Fruit fly (Drosophila melanogaster) whole organism, embryonic: Measurements from ENCODE around the gene CG10413.

ENCODE experiments used
- B-H1 ChIP-seq: fragments of 200-800 bp; sonication (Bioruptor generic); IDR thresholded peaks from 3 replicates; pipeline ENCODE4 v1.3.6; 2022; ENCODE audit warnings: missing biosample characterization, missing genetic modification characterization
- Blimp-1 ChIP-seq: fragments of 200-800 bp; sonication (Bioruptor generic); optimal IDR thresholded peaks from 3 replicates; lab custom pipeline; 2018; ENCODE audit warnings: missing biosample characterization, missing genetic modification characterization, mild to moderate bottlenecking, moderate library complexity, missing genetic modification reagents
- BtbVII ChIP-seq: fragments of 200-800 bp; sonication (Bioruptor generic); optimal IDR thresholded peaks from 3 replicates; lab custom pipeline; 2017; ENCODE audit warnings: missing biosample characterization, mild to moderate bottlenecking, missing genetic modification characterization
- CG10267 ChIP-seq: fragments of 200-800 bp; sonication (Bioruptor generic); optimal IDR thresholded peaks from 2 replicates; lab custom pipeline; 2018; ENCODE audit warnings: missing biosample characterization, mild to moderate bottlenecking, missing genetic modification characterization, moderate library complexity
- CG10274 ChIP-seq: fragments of 200-800 bp; sonication (Bioruptor generic); optimal IDR thresholded peaks from 3 replicates; lab custom pipeline; 2017; ENCODE audit warnings: missing biosample characterization, mild to moderate bottlenecking, missing genetic modification characterization
- CG10565 ChIP-seq: fragments of 200-800 bp; sonication (Bioruptor generic); optimal IDR thresholded peaks from 3 replicates; lab custom pipeline; 2016; ENCODE audit warnings: missing biosample characterization, mild to moderate bottlenecking, missing genetic modification characterization
- CG11093 ChIP-seq: fragments of 200-800 bp; sonication (Bioruptor generic); IDR thresholded peaks from 3 replicates; pipeline ENCODE4 v1.3.6; 2022; ENCODE audit warnings: missing biosample characterization, missing genetic modification characterization
- CG1602 ChIP-seq: fragments of 200-800 bp; sonication (Bioruptor generic); optimal IDR thresholded peaks from 3 replicates; lab custom pipeline; 2016; ENCODE audit warnings: missing biosample characterization, missing genetic modification characterization
- CG16779 ChIP-seq: fragments of 200-800 bp; sonication (Bioruptor generic); IDR thresholded peaks from 2 replicates; pipeline ENCODE4 v1.3.6; 2022; ENCODE audit warnings: missing biosample characterization, missing genetic modification characterization
- CG16813 ChIP-seq: fragments of 200-800 bp; sonication (Bioruptor generic); IDR thresholded peaks from 3 replicates; pipeline ENCODE4 v1.3.6; 2022; ENCODE audit warnings: missing biosample characterization, missing genetic modification characterization; ENCODE audit not compliant: partially characterized antibody
- CG1792 ChIP-seq: fragments of 200-800 bp; sonication (Bioruptor generic); optimal IDR thresholded peaks from 2 replicates; lab custom pipeline; 2016; ENCODE audit warnings: missing biosample characterization, missing genetic modification characterization
- CG2129 ChIP-seq: fragments of 200-800 bp; sonication (Bioruptor generic); IDR thresholded peaks from 2 replicates; pipeline ENCODE4 v1.3.6; 2022; ENCODE audit warnings: missing biosample characterization, missing genetic modification characterization; ENCODE audit not compliant: partially characterized antibody
- CG2712 ChIP-seq: fragments of 200-800 bp; optimal IDR thresholded peaks from 3 replicates; lab custom pipeline; 2019; ENCODE audit warnings: missing biosample characterization, mild to moderate bottlenecking, missing genetic modification characterization, moderate library complexity
- CG5953 ChIP-seq: fragments of 200-800 bp; sonication (Bioruptor generic); IDR thresholded peaks from 2 replicates; pipeline ENCODE4 v1.3.6; 2022; ENCODE audit warnings: missing biosample characterization, missing genetic modification characterization
- CG7271 ChIP-seq: fragments of 200-800 bp; sonication (Bioruptor generic); optimal IDR thresholded peaks from 2 replicates; lab custom pipeline; 2018; ENCODE audit warnings: missing biosample characterization, mild to moderate bottlenecking, missing genetic modification characterization, moderate library complexity
- CG8765 ChIP-seq: fragments of 200-800 bp; sonication (Bioruptor generic); IDR thresholded peaks from 2 replicates; pipeline ENCODE4 v1.3.6; 2022; ENCODE audit warnings: missing biosample characterization, missing genetic modification characterization
- CG8924 ChIP-seq: fragments of 200-800 bp; optimal IDR thresholded peaks from 3 replicates; lab custom pipeline; 2019; ENCODE audit warnings: missing biosample characterization, mild to moderate bottlenecking, missing genetic modification characterization, moderate library complexity
- CHES-1-like ChIP-seq: fragments of 200-800 bp; sonication (Bioruptor generic); optimal IDR thresholded peaks from 2 replicates; lab custom pipeline; 2016; ENCODE audit warnings: missing biosample characterization, missing genetic modification characterization
- Deaf1 ChIP-seq: fragments of 200-800 bp; optimal IDR thresholded peaks from 3 replicates; lab custom pipeline; 2019; ENCODE audit warnings: missing biosample characterization, mild to moderate bottlenecking, missing genetic modification characterization, moderate library complexity
- Doc3 ChIP-seq: fragments of 200-800 bp; sonication (Bioruptor generic); IDR thresholded peaks from 3 replicates; pipeline ENCODE4 v1.3.6; 2022; ENCODE audit warnings: missing biosample characterization, missing genetic modification characterization; ENCODE audit not compliant: partially characterized antibody
- Dref ChIP-seq: fragments of 200-800 bp; sonication (Bioruptor generic); IDR thresholded peaks from 2 replicates; pipeline ENCODE4 v1.3.6; 2022; ENCODE audit warnings: missing biosample characterization, missing genetic modification characterization
- Ets65A ChIP-seq: fragments of 200-800 bp; sonication (Bioruptor generic); peaks from one replicate; lab custom pipeline; 2016; ENCODE audit warnings: missing biosample characterization, missing genetic modification characterization
- Hey ChIP-seq: fragments of 200-800 bp; sonication (Bioruptor generic); optimal IDR thresholded peaks from 3 replicates; lab custom pipeline; 2018; ENCODE audit warnings: missing biosample characterization, mild to moderate bottlenecking, missing genetic modification characterization
- Hr39 ChIP-seq: fragments of >200 bp; optimal IDR thresholded peaks from 2 replicates; lab custom pipeline; 2017
- Lpt ChIP-seq: fragments of >200 bp; optimal IDR thresholded peaks from 2 replicates; lab custom pipeline; 2018; ENCODE audit warnings: missing biosample characterization, missing genetic modification characterization
- Mad ChIP-seq: fragments of 200-800 bp; sonication (Bioruptor generic); optimal IDR thresholded peaks from 2 replicates; lab custom pipeline; 2016; ENCODE audit warnings: missing biosample characterization, missing genetic modification characterization
- PHDP ChIP-seq: fragments of 200-800 bp; sonication (Bioruptor generic); optimal IDR thresholded peaks from 3 replicates; lab custom pipeline; 2018; ENCODE audit warnings: missing biosample characterization, mild to moderate bottlenecking, missing genetic modification characterization, moderate library complexity
- Usf ChIP-seq: fragments of 200-800 bp; sonication (Bioruptor generic); optimal IDR thresholded peaks from 2 replicates; lab custom pipeline; 2017; ENCODE audit warnings: missing genotype, missing biosample characterization, missing genetic modification characterization
- amos ChIP-seq: fragments of 200-800 bp; sonication (Bioruptor generic); IDR thresholded peaks from 2 replicates; pipeline ENCODE4 v1.3.6; 2022; ENCODE audit warnings: missing biosample characterization, missing genetic modification characterization; ENCODE audit not compliant: partially characterized antibody
- btn ChIP-seq: fragments of 200-800 bp; sonication (Bioruptor generic); optimal IDR thresholded peaks from 2 replicates; lab custom pipeline; 2016; ENCODE audit warnings: missing biosample characterization, missing genetic modification characterization
- cad ChIP-seq: fragments of >200 bp; optimal IDR thresholded peaks from 2 replicates; lab custom pipeline; 2017; ENCODE audit warnings: missing biosample characterization, missing genetic modification characterization
- dm ChIP-seq: fragments of 200-800 bp; sonication (Bioruptor generic); optimal IDR thresholded peaks from 3 replicates; lab custom pipeline; 2016; ENCODE audit warnings: missing biosample characterization, missing genetic modification characterization
- en ChIP-seq: fragments of 200-800 bp; sonication (Bioruptor generic); optimal IDR thresholded peaks from 2 replicates; lab custom pipeline; 2016; ENCODE audit warnings: missing biosample characterization, missing genetic modification characterization
- exex ChIP-seq: fragments of 200-800 bp; sonication (Bioruptor generic); optimal IDR thresholded peaks from 4 replicates; lab custom pipeline; 2018; ENCODE audit warnings: missing biosample characterization, mild to moderate bottlenecking, missing genetic modification characterization, moderate library complexity
- fd64A ChIP-seq: fragments of 200-800 bp; sonication (Bioruptor generic); optimal IDR thresholded peaks from 3 replicates; lab custom pipeline; 2018; ENCODE audit warnings: missing biosample characterization, mild to moderate bottlenecking, missing genetic modification characterization
- fu2 ChIP-seq: fragments of 200-800 bp; sonication (Bioruptor generic); optimal IDR thresholded peaks from 2 replicates; lab custom pipeline; 2016; ENCODE audit warnings: missing biosample characterization, missing genetic modification characterization
- inv ChIP-seq: fragments of 200-800 bp; sonication (Bioruptor generic); IDR thresholded peaks from 2 replicates; pipeline ENCODE4 v1.3.6; 2022; ENCODE audit warnings: missing biosample characterization, missing genetic modification characterization; ENCODE audit not compliant: partially characterized antibody
- jumu ChIP-seq: fragments of 200-800 bp; sonication (Bioruptor generic); optimal IDR thresholded peaks from 3 replicates; lab custom pipeline; 2016; ENCODE audit warnings: missing biosample characterization, missing genetic modification characterization
- kni ChIP-seq: fragments of 200-800 bp; sonication (Bioruptor generic); optimal IDR thresholded peaks from 3 replicates; lab custom pipeline; 2017; ENCODE audit warnings: mild to moderate bottlenecking, missing biosample characterization, missing genetic modification reagents, missing genetic modification characterization
- mam ChIP-seq: fragments of 200-800 bp; sonication (Bioruptor generic); optimal IDR thresholded peaks from 3 replicates; lab custom pipeline; 2016; ENCODE audit warnings: missing biosample characterization, missing genetic modification characterization
- nau ChIP-seq: fragments of 200-800 bp; sonication (Bioruptor generic); optimal IDR thresholded peaks from 3 replicates; lab custom pipeline; 2017; ENCODE audit warnings: missing biosample characterization, mild to moderate bottlenecking, missing genetic modification characterization, missing genetic modification reagents
- nerfin-1 ChIP-seq: fragments of 200-800 bp; sonication (Bioruptor generic); optimal IDR thresholded peaks from 3 replicates; lab custom pipeline; 2019; ENCODE audit warnings: missing biosample characterization, mild to moderate bottlenecking, missing genetic modification characterization, moderate library complexity
- peb ChIP-seq: fragments of 200-800 bp; sonication (Bioruptor generic); IDR thresholded peaks from 2 replicates; pipeline ENCODE4 v1.3.6; 2022; ENCODE audit warnings: missing biosample characterization, missing genetic modification characterization
- pum ChIP-seq: fragments of 200-800 bp; sonication (Bioruptor generic); optimal IDR thresholded peaks from 2 replicates; lab custom pipeline; 2016; ENCODE audit warnings: missing biosample characterization, missing genetic modification characterization
- salm ChIP-seq: fragments of 200-800 bp; sonication (Bioruptor generic); optimal IDR thresholded peaks from 2 replicates; lab custom pipeline; 2018; ENCODE audit warnings: missing biosample characterization, mild to moderate bottlenecking, missing genetic modification characterization
- seq ChIP-seq: fragments of 200-800 bp; sonication (Bioruptor generic); IDR thresholded peaks from 2 replicates; pipeline ENCODE4 v1.3.6; 2022; ENCODE audit warnings: missing biosample characterization, missing genetic modification characterization
- slbo ChIP-seq: fragments of 200-800 bp; sonication (Bioruptor generic); IDR thresholded peaks from 2 replicates; pipeline ENCODE4 v1.3.6; 2022; ENCODE audit warnings: missing biosample characterization, missing genetic modification characterization
- sna ChIP-seq: fragments of 200-800 bp; sonication (Bioruptor generic); IDR thresholded peaks from 2 replicates; pipeline ENCODE4 v1.3.6; 2022; ENCODE audit warnings: missing biosample characterization, missing genetic modification characterization; ENCODE audit not compliant: partially characterized antibody
- so ChIP-seq: fragments of 200-800 bp; sonication (Bioruptor generic); IDR thresholded peaks from 3 replicates; pipeline ENCODE4 v1.3.6; 2022; ENCODE audit warnings: missing biosample characterization, missing genetic modification characterization
- tup ChIP-seq: fragments of 200-800 bp; sonication (Bioruptor generic); optimal IDR thresholded peaks from 2 replicates; lab custom pipeline; 2016; ENCODE audit warnings: missing biosample characterization, mild to moderate bottlenecking, missing genetic modification characterization, moderate library complexity
- zen ChIP-seq: fragments of 200-800 bp; sonication (Bioruptor generic); optimal IDR thresholded peaks from 3 replicates; lab custom pipeline; 2018; ENCODE audit warnings: missing biosample characterization, mild to moderate bottlenecking, missing genetic modification characterization, moderate library complexity

The CG10413 gene

DNA sequence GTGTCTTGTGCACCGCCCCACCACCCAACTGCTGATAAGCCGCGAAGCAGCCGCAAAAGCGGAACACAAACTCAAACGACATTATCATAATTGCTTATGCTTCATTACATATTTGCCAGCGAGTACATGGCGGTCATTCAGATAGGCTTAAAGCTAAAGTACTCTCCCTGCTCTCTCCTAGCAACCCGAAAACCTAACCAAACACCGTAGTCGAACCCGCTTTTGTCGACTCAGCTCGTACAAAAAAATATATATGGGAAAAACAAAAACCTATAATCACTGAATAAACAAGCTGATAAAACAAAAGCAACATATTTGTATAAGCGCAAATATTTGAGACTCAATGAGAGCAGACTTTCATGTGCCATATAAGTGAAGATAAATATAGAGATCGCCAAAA, 21.9 kb upstream of the CG10413 start (continued):
- TF ChIP-seq CG1602 (GFP tag; lab: Kevin White, UChicago) (peak; percentile 70), fu2 (peak; percentile 16), BtbVII (GFP tag; lab: Kevin White, UChicago) (peak; percentile 90), CG10565 (no peak), slbo (GFP tag; lab: Robert Waterston, UW) (peak; percentile 48), CG11093 (GFP tag; lab: Robert Waterston, UW) (peak; percentile 54; the same call in 1 of the 3 replicates), CG10267 (tag; lab: Kevin White, UChicago) (peak; percentile 28), CG16813 (GFP tag; lab: Robert Waterston, UW) (no peak), CG2129 (no peak), amos (GFP tag; lab: Robert Waterston, UW) (no peak), CG7271 (tag; lab: Kevin White, UChicago) (peak; percentile 63), B-H1 (peak; percentile 32; the same call in 1 of the 3 replicates), CG2712 (tag; lab: Kevin White, UChicago) (peak; percentile 57), PHDP (tag; lab: Kevin White, UChicago) (peak; percentile 91), salm (tag; lab: Kevin White, UChicago) (peak; percentile 79), seq (GFP tag; lab: Robert Waterston, UW) (peak; percentile 81; the same call in 1 of the 2 replicates), Deaf1 (tag; lab: Kevin White, UChicago) (peak; percentile 38), tup (GFP tag; lab: Kevin White, UChicago) (peak; percentile 47), CG1792 (GFP tag; lab: Kevin White, UChicago) (peak; percentile 94), CHES-1-like (peak; percentile 93), Blimp-1 (GFP tag; lab: Kevin White, UChicago) (peak; percentile 77), CG10274 (GFP tag; lab: Kevin White, UChicago) (peak; percentile 47), CG16779 (GFP tag; lab: Robert Waterston, UW) (peak; percentile 37; the same call in 1 of the 2 replicates), fd64A (peak; percentile 83), inv (no peak), pum (GFP tag; lab: Kevin White, UChicago) (peak; percentile 61), Lpt (no peak), btn (GFP tag; lab: Kevin White, UChicago) (peak; percentile 65), peb (GFP tag; lab: Robert Waterston, UW) (no peak; the same call in 1 of the 2 replicates), nau (peak; percentile 94), CG8924 (peak; percentile 76), CG8765 (GFP tag; lab: Robert Waterston, UW) (no peak), exex (tag; lab: Kevin White, UChicago) (peak; percentile 71), Ets65A (peak; percentile 78), nerfin-1 (peak; percentile 51), sna (GFP tag; lab: Robert Waterston, UW) (no peak), dm (GFP tag; lab: Kevin White, UChicago) (peak; percentile 57), Hr39 (lab: Kevin White, UChicago) (no peak), CG5953 (GFP tag; lab: Robert Waterston, UW) (peak; percentile 68; the same call in 1 of the 2 replicates), Hey (tag; lab: Kevin White, UChicago) (peak; percentile 79), cad (GFP tag; lab: Kevin White, UChicago) (no peak), mam (GFP tag; lab: Kevin White, UChicago) (peak; percentile 64), kni (peak; percentile 38), Doc3 (no peak), Usf (peak; percentile 9), jumu (GFP tag; lab: Kevin White, UChicago) (peak; percentile 46), Dref (GFP tag; lab: Robert Waterston, UW) (no peak), zen (tag; lab: Kevin White, UChicago) (peak; percentile 17), en (peak; percentile 75), Mad (GFP tag; lab: Kevin White, UChicago) (peak; percentile 40), so (GFP tag; lab: Robert Waterston, UW) (peak; percentile 58; the same call in 1 of the 3 replicates)
